Worm (Caenorhabditis elegans) whole organism, L1 larva: ENCODE measurements around the gene algn-12.

Experiments used
- fkh-8 ChIP-seq: sonication (generic microtip); optimal IDR thresholded peaks from 2 replicates; lab custom pipeline; 2016; ENCODE audit warnings: mild to moderate bottlenecking, missing genetic modification characterization, missing compliant biosample characterization
- irx-1 ChIP-seq: sonication (generic microtip); optimal IDR thresholded peaks from 2 replicates; lab custom pipeline; 2016; ENCODE audit warnings: missing genetic modification characterization, missing compliant biosample characterization
- lin-13 ChIP-seq: fragments of 150-350 bp; optimal IDR thresholded peaks from 2 replicates; lab custom pipeline; 2014; ENCODE audit warnings: missing biosample characterization, missing genetic modification reagents, missing genetic modification characterization
- nhr-20 ChIP-seq: sonication (generic microtip); optimal IDR thresholded peaks from 2 replicates; lab custom pipeline; 2016; ENCODE audit warnings: mild to moderate bottlenecking, missing genetic modification characterization, missing compliant biosample characterization
- nhr-77 ChIP-seq: fragments of 150-350 bp; optimal IDR thresholded peaks from 2 replicates; lab custom pipeline; 2014; ENCODE audit warnings: missing biosample characterization, missing genetic modification characterization
- snpc-4 ChIP-seq: fragments of 150-350 bp; optimal IDR thresholded peaks from 2 replicates; lab custom pipeline; 2014; ENCODE audit warnings: missing biosample characterization, missing genetic modification characterization
- unc-62 ChIP-seq: fragments of 150-350 bp; optimal IDR thresholded peaks from 2 replicates; lab custom pipeline; 2014; ENCODE audit warnings: missing biosample characterization, missing genetic modification reagents, missing genetic modification characterization
- unc-98 ChIP-seq: fragments of 200-800 bp; sonication (Bioruptor generic); IDR thresholded peaks from 2 replicates; pipeline ENCODE4 v1.3.6; 2022; ENCODE audit warnings: missing genetic modification characterization, missing compliant biosample characterization

DNA sequence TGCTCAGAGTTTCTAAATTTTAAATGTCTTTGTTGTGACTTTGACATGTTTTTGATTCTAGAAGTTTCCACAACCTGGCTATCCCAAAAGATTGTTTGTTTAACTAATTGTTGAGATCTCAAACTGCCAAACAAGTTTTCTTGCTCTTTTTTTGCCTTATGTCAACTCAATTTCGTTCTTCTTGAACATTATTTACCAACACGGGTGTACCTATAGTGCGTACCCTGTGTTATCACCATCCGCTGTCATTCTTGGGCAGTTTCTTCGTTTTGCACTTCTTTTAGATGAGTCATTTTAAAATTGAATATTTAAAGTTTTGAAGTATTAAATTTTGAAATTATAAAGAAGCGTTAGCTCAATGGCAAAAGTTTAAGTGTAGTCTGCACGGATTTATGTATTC, 18.0 kb upstream of the algn-12 start, which contains the start of gene sptl-2:
- TF ChIP-seq irx-1 (tag; lab: Kevin White, UChicago) = no peak
- no peak for TF ChIP-seq snpc-4 (tag; lab: Kevin White, UChicago)
- TF ChIP-seq unc-98 = no peak
- TF ChIP-seq lin-13 = no peak
- TF ChIP-seq nhr-20 (tag; lab: Kevin White, UChicago) = no peak
- no peak for TF ChIP-seq nhr-77 (tag; lab: Kevin White, UChicago)
- TF ChIP-seq fkh-8 = no peak
- no peak for TF ChIP-seq unc-62 (GFP tag; lab: Kevin White, UChicago)
